Fruit fly (Drosophila melanogaster) whole organism, embryonic: ENCODE measurements around the gene Eig71Eg.

Experiments
- Aef1 ChIP-seq: fragments of 200-800 bp; sonication (Bioruptor generic); IDR thresholded peaks from 3 replicates; pipeline ENCODE4 v1.3.6; 2022; ENCODE audit warnings: missing biosample characterization, missing genetic modification characterization
- CG10274 ChIP-seq: fragments of 200-800 bp; sonication (Bioruptor generic); optimal IDR thresholded peaks from 3 replicates; lab custom pipeline; 2017; ENCODE audit warnings: missing biosample characterization, mild to moderate bottlenecking, missing genetic modification characterization
- CG10565 ChIP-seq: fragments of 200-800 bp; sonication (Bioruptor generic); optimal IDR thresholded peaks from 3 replicates; lab custom pipeline; 2016; ENCODE audit warnings: missing biosample characterization, mild to moderate bottlenecking, missing genetic modification characterization
- CG11456 ChIP-seq: fragments of 200-800 bp; sonication (Bioruptor generic); IDR thresholded peaks from 3 replicates; pipeline ENCODE4 v1.3.6; 2022; ENCODE audit warnings: missing biosample characterization, missing genetic modification characterization
- CG11560 ChIP-seq: fragments of 200-800 bp; sonication (Bioruptor generic); IDR thresholded peaks from 3 replicates; pipeline ENCODE4 v1.3.6; 2022; ENCODE audit warnings: missing biosample characterization, missing genetic modification characterization
- CG12299 ChIP-seq: fragments of 200-800 bp; sonication (Bioruptor generic); optimal IDR thresholded peaks from 2 replicates; lab custom pipeline; 2018; ENCODE audit warnings: missing biosample characterization, mild to moderate bottlenecking, missing genetic modification characterization
- CG12769 ChIP-seq: fragments of 200-800 bp; sonication (Bioruptor generic); optimal IDR thresholded peaks from 2 replicates; lab custom pipeline; 2019; ENCODE audit warnings: missing biosample characterization, mild to moderate bottlenecking, missing genetic modification characterization, moderate library complexity
- CG13296 ChIP-seq: fragments of 200-800 bp; sonication (Bioruptor generic); optimal IDR thresholded peaks from 3 replicates; lab custom pipeline; 2018; ENCODE audit warnings: missing biosample characterization, mild to moderate bottlenecking, missing genetic modification characterization
- CG14965 ChIP-seq: fragments of 200-800 bp; sonication (Bioruptor generic); optimal IDR thresholded peaks from 2 replicates; lab custom pipeline; 2016; ENCODE audit warnings: missing biosample characterization, missing genetic modification characterization, borderline replicate concordance
- CG15514 ChIP-seq: fragments of 200-800 bp; sonication (Bioruptor generic); optimal IDR thresholded peaks from 3 replicates; lab custom pipeline; 2017; ENCODE audit warnings: missing biosample characterization, missing genetic modification characterization, mild to moderate bottlenecking, moderate library complexity, missing genetic modification reagents
- CG1602 ChIP-seq: fragments of 200-800 bp; sonication (Bioruptor generic); optimal IDR thresholded peaks from 3 replicates; lab custom pipeline; 2016; ENCODE audit warnings: missing biosample characterization, missing genetic modification characterization
- CG18764 ChIP-seq: fragments of 200-800 bp; sonication (Bioruptor generic); optimal IDR thresholded peaks from 3 replicates; lab custom pipeline; 2016; ENCODE audit warnings: missing biosample characterization, missing genetic modification characterization
- CG34376 ChIP-seq: fragments of 200-800 bp; sonication (Bioruptor generic); optimal IDR thresholded peaks from 2 replicates; lab custom pipeline; 2018; ENCODE audit warnings: missing biosample characterization, mild to moderate bottlenecking, missing genetic modification characterization
- CG3995 ChIP-seq: fragments of 200-800 bp; sonication (Bioruptor generic); optimal IDR thresholded peaks from 3 replicates; lab custom pipeline; 2016; ENCODE audit warnings: missing biosample characterization, missing genetic modification characterization
- CG4360 ChIP-seq: fragments of 200-800 bp; sonication (Bioruptor generic); IDR thresholded peaks from 2 replicates; pipeline ENCODE4 v1.3.6; 2022; ENCODE audit warnings: missing biosample characterization, missing genetic modification characterization
- CG7786 ChIP-seq: fragments of 200-800 bp; sonication (Bioruptor generic); optimal IDR thresholded peaks from 2 replicates; lab custom pipeline; 2016; ENCODE audit warnings: missing biosample characterization, missing genetic modification characterization
- CG7928 ChIP-seq: fragments of 200-800 bp; sonication (Bioruptor generic); optimal IDR thresholded peaks from 2 replicates; lab custom pipeline; 2017; ENCODE audit warnings: missing biosample characterization, mild to moderate bottlenecking, missing genetic modification characterization
- CG8281 ChIP-seq: fragments of 200-800 bp; sonication (Bioruptor generic); optimal IDR thresholded peaks from 2 replicates; lab custom pipeline; 2018; ENCODE audit warnings: missing biosample characterization, mild to moderate bottlenecking, missing genetic modification characterization, moderate library complexity
- CG8359 ChIP-seq: fragments of 200-800 bp; sonication (Bioruptor generic); optimal IDR thresholded peaks from 2 replicates; lab custom pipeline; 2017; ENCODE audit warnings: missing biosample characterization, mild to moderate bottlenecking, missing genetic modification characterization, borderline replicate concordance
- CG8924 ChIP-seq: fragments of 200-800 bp; optimal IDR thresholded peaks from 3 replicates; lab custom pipeline; 2019; ENCODE audit warnings: missing biosample characterization, mild to moderate bottlenecking, missing genetic modification characterization, moderate library complexity
- CG9727 ChIP-seq: fragments of 200-800 bp; sonication (Bioruptor generic); optimal IDR thresholded peaks from 3 replicates; lab custom pipeline; 2017; ENCODE audit warnings: missing biosample characterization, mild to moderate bottlenecking, missing genetic modification characterization
- Ets97D ChIP-seq: fragments of 200-800 bp; sonication (Bioruptor generic); optimal IDR thresholded peaks from 3 replicates; lab custom pipeline; 2016; ENCODE audit warnings: missing biosample characterization, missing genetic modification characterization
- Fer2 ChIP-seq: fragments of 200-800 bp; sonication (Bioruptor generic); optimal IDR thresholded peaks from 2 replicates; lab custom pipeline; 2018; ENCODE audit warnings: missing biosample characterization, mild to moderate bottlenecking, missing genetic modification characterization, moderate library complexity
- GATAe ChIP-seq: fragments of 200-800 bp; sonication (Bioruptor generic); conservative IDR thresholded peaks from 2 replicates; pipeline ENCODE4 v1.3.6; 2022; ENCODE audit warnings: missing biosample characterization, missing genetic modification characterization
- Jarid2 ChIP-seq: fragments of 200-800 bp; sonication (Bioruptor generic); optimal IDR thresholded peaks from 3 replicates; lab custom pipeline; 2017; ENCODE audit warnings: mild to moderate bottlenecking, missing biosample characterization, missing genetic modification reagents, missing genetic modification characterization
- NC2α ChIP-seq: fragments of 200-800 bp; sonication (Bioruptor generic); optimal IDR thresholded peaks from 2 replicates; lab custom pipeline; 2016; ENCODE audit warnings: missing biosample characterization, missing genetic modification characterization
- Pdp1 ChIP-seq, 2 experiments: fragments of 200-800 bp; sonication (Bioruptor generic); optimal IDR thresholded peaks; 3 replicates each; lab custom pipeline; 2016; ENCODE audit warnings: missing biosample characterization in 2 of 2, missing genetic modification characterization in 2 of 2, mild to moderate bottlenecking in 1 of 2, moderate library complexity in 1 of 2
- Ptx1 ChIP-seq: fragments of 200-800 bp; sonication (Bioruptor generic); IDR thresholded peaks from 2 replicates; pipeline ENCODE4 v1.3.6; 2022; ENCODE audit warnings: missing biosample characterization, missing genetic modification characterization
- Side ChIP-seq: fragments of 200-800 bp; sonication (Bioruptor generic); optimal IDR thresholded peaks from 2 replicates; lab custom pipeline; 2016; ENCODE audit warnings: missing biosample characterization, missing genetic modification characterization
- Sox102F ChIP-seq: fragments of 200-800 bp; sonication (Bioruptor generic); optimal IDR thresholded peaks from 2 replicates; lab custom pipeline; 2018; ENCODE audit warnings: missing biosample characterization, mild to moderate bottlenecking, missing genetic modification characterization, moderate library complexity
- Tbp ChIP-seq: fragments of >200 bp; optimal IDR thresholded peaks from 2 replicates; lab custom pipeline; 2018; ENCODE audit warnings: missing biosample characterization, missing genetic modification characterization
- al ChIP-seq: fragments of 200-800 bp; sonication (Bioruptor generic); IDR thresholded peaks from 2 replicates; pipeline ENCODE4 v1.3.6; 2022; ENCODE audit warnings: missing biosample characterization, missing genetic modification characterization
- cad ChIP-seq: fragments of >200 bp; optimal IDR thresholded peaks from 2 replicates; lab custom pipeline; 2017; ENCODE audit warnings: missing biosample characterization, missing genetic modification characterization
- chif ChIP-seq, 2 experiments: fragments of 200-800 bp; sonication (Bioruptor generic); optimal IDR thresholded peaks; 3 replicates each; lab custom pipeline; 2016; ENCODE audit warnings: missing biosample characterization in 2 of 2, missing genetic modification characterization in 2 of 2
- cwo ChIP-seq: fragments of 200-800 bp; sonication (Bioruptor generic); optimal IDR thresholded peaks from 3 replicates; lab custom pipeline; 2017; ENCODE audit warnings: missing biosample characterization, missing genetic modification characterization, mild to moderate bottlenecking, moderate library complexity, missing genetic modification reagents
- dysf ChIP-seq: fragments of 200-800 bp; sonication (Bioruptor generic); IDR thresholded peaks from 3 replicates; pipeline ENCODE4 v1.3.6; 2022; ENCODE audit warnings: missing biosample characterization, missing genetic modification characterization
- grau ChIP-seq: fragments of 200-800 bp; optimal IDR thresholded peaks from 3 replicates; lab custom pipeline; 2019; ENCODE audit warnings: missing biosample characterization, mild to moderate bottlenecking, missing genetic modification characterization, moderate library complexity
- grn ChIP-seq: fragments of 200-800 bp; sonication (Bioruptor generic); optimal IDR thresholded peaks from 3 replicates; lab custom pipeline; 2017; ENCODE audit warnings: missing biosample characterization, missing genetic modification characterization
- gsb ChIP-seq: fragments of 200-800 bp; sonication (Bioruptor generic); IDR thresholded peaks from 2 replicates; pipeline ENCODE4 v1.3.6; 2022; ENCODE audit warnings: missing biosample characterization, missing genetic modification characterization
- inv ChIP-seq: fragments of 200-800 bp; sonication (Bioruptor generic); IDR thresholded peaks from 2 replicates; pipeline ENCODE4 v1.3.6; 2022; ENCODE audit warnings: missing biosample characterization, missing genetic modification characterization; ENCODE audit not compliant: partially characterized antibody
- jumu ChIP-seq: fragments of 200-800 bp; sonication (Bioruptor generic); optimal IDR thresholded peaks from 3 replicates; lab custom pipeline; 2016; ENCODE audit warnings: missing biosample characterization, missing genetic modification characterization
- lola ChIP-seq, 3 experiments: fragments of >200 bp in 2 of 3; fragments of 200-800 bp in 1 of 3; sonication (Bioruptor generic) in 1 of 3; optimal IDR thresholded peaks; 2 replicates each; lab custom pipeline; 2017 to 2019; ENCODE audit warnings: missing biosample characterization in 3 of 3, missing genetic modification characterization in 3 of 3, mild to moderate bottlenecking in 1 of 3, moderate library complexity in 1 of 3
- onecut ChIP-seq: fragments of 200-800 bp; sonication (Bioruptor generic); IDR thresholded peaks from 2 replicates; pipeline ENCODE4 v1.3.6; 2022; ENCODE audit warnings: missing biosample characterization, missing genetic modification characterization
- pros ChIP-seq: fragments of 200-800 bp; sonication (Bioruptor generic); optimal IDR thresholded peaks from 3 replicates; lab custom pipeline; 2019; ENCODE audit warnings: missing biosample characterization, mild to moderate bottlenecking, missing genetic modification characterization, moderate library complexity
- sc ChIP-seq, 3 experiments: fragments of >200 bp in 2 of 3; fragments of 200-800 bp in 1 of 3; sonication (Bioruptor generic) in 1 of 3; optimal IDR thresholded peaks; 2 replicates in 2 of 3; 3 replicates in 1 of 3; lab custom pipeline; 2017; ENCODE audit warnings: mild to moderate bottlenecking in 1 of 3, missing biosample characterization in 1 of 3, missing genetic modification characterization in 1 of 3, missing genetic modification reagents in 1 of 3
- sqz ChIP-seq: fragments of 200-800 bp; sonication (Bioruptor generic); optimal IDR thresholded peaks from 3 replicates; lab custom pipeline; 2018; ENCODE audit warnings: missing biosample characterization, mild to moderate bottlenecking, missing genetic modification characterization
- stwl ChIP-seq: fragments of 200-800 bp; sonication (Bioruptor generic); optimal IDR thresholded peaks from 3 replicates; lab custom pipeline; 2018; ENCODE audit warnings: missing biosample characterization, mild to moderate bottlenecking, missing genetic modification characterization, moderate library complexity
- tup ChIP-seq: fragments of 200-800 bp; sonication (Bioruptor generic); optimal IDR thresholded peaks from 2 replicates; lab custom pipeline; 2016; ENCODE audit warnings: missing biosample characterization, mild to moderate bottlenecking, missing genetic modification characterization, moderate library complexity
- twi ChIP-seq: fragments of 200-800 bp; optimal IDR thresholded peaks from 2 replicates; lab custom pipeline; 2019; ENCODE audit warnings: missing biosample characterization, mild to moderate bottlenecking, missing genetic modification characterization, moderate library complexity
- wek ChIP-seq: fragments of 200-800 bp; sonication (Bioruptor generic); optimal IDR thresholded peaks from 3 replicates; lab custom pipeline; 2018; ENCODE audit warnings: missing biosample characterization, mild to moderate bottlenecking, missing genetic modification characterization, moderate library complexity

Gene Eig71Eg

DNA sequence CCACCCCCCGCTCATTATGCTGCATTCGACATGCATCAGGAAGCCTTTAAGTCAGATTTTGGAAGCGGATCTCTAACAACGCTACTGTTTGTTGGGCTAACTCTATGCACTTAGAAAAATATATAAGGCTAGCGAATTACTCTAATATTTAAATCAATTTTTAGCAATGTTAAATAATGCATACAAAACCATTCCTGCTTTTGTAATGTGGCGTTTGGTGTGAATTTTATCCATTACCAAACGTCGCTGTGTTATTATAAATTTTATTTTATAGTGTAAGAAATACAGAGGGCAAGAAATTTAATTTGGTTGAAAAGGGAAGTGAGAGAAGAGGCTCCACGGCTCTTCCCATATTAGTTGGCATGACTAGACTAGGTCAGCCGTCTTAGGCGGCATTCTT, 15.4 kb downstream of the Eig71Eg start (continued):
- TF ChIP-seq CG14965 (GFP tag; lab: Kevin White, UChicago) (no peak), gsb (no peak), Aef1 (GFP tag; lab: Robert Waterston, UW) (no peak), grau (tag; lab: Kevin White, UChicago) (peak; percentile 51), sqz (GFP tag; lab: Kevin White, UChicago) (no peak), pros (no peak), CG7786 (GFP tag; lab: Kevin White, UChicago) (no peak), CG15514 (GFP tag; lab: Kevin White, UChicago) (no peak), CG8924 (tag; lab: Kevin White, UChicago) (peak; percentile 31), GATAe (GFP tag; lab: Robert Waterston, UW) (no peak), Jarid2 (GFP tag; lab: Kevin White, UChicago) (no peak), CG10565 (GFP tag; lab: Kevin White, UChicago) (no peak), CG12299 (tag; lab: Kevin White, UChicago) (no peak), grn (GFP tag; lab: Kevin White, UChicago) (no peak), twi (tag; lab: Kevin White, UChicago) (peak; percentile 26), Side (GFP tag; lab: Kevin White, UChicago) (no peak), CG1602 (GFP tag; lab: Kevin White, UChicago) (peak; percentile 15), sc (optimal IDR thresholded peaks at IDR 0.05; lab: Kevin White, UChicago) (no peak), sc (GFP tag; optimal IDR thresholded peaks at IDR 0.05; lab: Kevin White, UChicago) (no peak), CG4360 (GFP tag; lab: Robert Waterston, UW) (no peak), CG12769 (tag; lab: Kevin White, UChicago) (no peak), CG7928 (GFP tag; lab: Kevin White, UChicago) (no peak), CG8281 (no peak), CG11560 (tag; lab: Robert Waterston, UW) (no peak), Fer2 (tag; lab: Kevin White, UChicago) (no peak), Tbp (GFP tag; lab: Kevin White, UChicago) (no peak), lola (GFP tag; optimal IDR thresholded peaks at IDR 0.05; lab: Kevin White, UChicago) (peak in 1 of 3 experiments; percentile 77), CG13296 (GFP tag; lab: Kevin White, UChicago) (no peak), chif (GFP tag; optimal IDR thresholded peaks at IDR 0.05; lab: Kevin White, UChicago) (peak; percentile 20 to 29), cwo (GFP tag; lab: Kevin White, UChicago) (no peak), al (GFP tag; lab: Robert Waterston, UW) (no peak), CG8359 (GFP tag; lab: Kevin White, UChicago) (no peak), onecut (0 out of 2 replicates have a peak, but pooled peaks have one; percentile 11), CG9727 (GFP tag; lab: Kevin White, UChicago) (peak; percentile 59), CG18764 (GFP tag; lab: Kevin White, UChicago) (no peak), Sox102F (no peak), CG3995 (GFP tag; lab: Kevin White, UChicago) (no peak), dysf (GFP tag; lab: Robert Waterston, UW) (no peak), CG34376 (GFP tag; lab: Kevin White, UChicago) (no peak), wek (GFP tag; lab: Kevin White, UChicago) (no peak), CG11456 (no peak), Ptx1 (GFP tag; lab: Robert Waterston, UW) (no peak), tup (GFP tag; lab: Kevin White, UChicago) (no peak), NC2α (no peak), stwl (tag; lab: Kevin White, UChicago) (peak; percentile 31), cad (GFP tag; lab: Kevin White, UChicago) (no peak), Ets97D (GFP tag; lab: Kevin White, UChicago) (no peak), CG10274 (no peak), jumu (GFP tag; lab: Kevin White, UChicago) (no peak), Pdp1 (GFP tag; optimal IDR thresholded peaks at IDR 0.05; lab: Kevin White, UChicago) (peak in 1 of 2 experiments; percentile 19), inv (GFP tag; lab: Robert Waterston, UW) (no peak)
